Worm (Caenorhabditis elegans): ENCODE results near the gene F55B11.3.

DNA sequence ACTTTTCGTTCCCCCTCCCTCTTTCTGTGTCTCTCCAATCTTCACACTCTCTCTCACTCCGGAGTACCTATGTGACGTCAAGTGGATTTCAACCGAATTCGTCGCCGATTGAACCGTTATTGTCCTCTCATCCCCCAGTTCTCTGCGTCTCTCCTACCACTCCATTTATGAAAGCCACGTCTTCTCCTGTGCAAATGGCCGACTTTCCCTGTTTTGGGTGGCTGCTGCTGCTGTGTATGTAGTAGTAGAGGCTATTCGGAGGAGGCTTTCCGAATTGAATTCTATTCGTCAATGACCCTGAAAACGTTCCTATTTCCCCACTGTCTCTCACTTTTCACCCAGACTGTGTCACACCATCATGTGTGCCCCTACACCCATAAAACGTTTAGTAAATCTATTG lies 32.8 kb upstream of the F55B11.3 start:
- TF ChIP-seq nfya-1 (tag; optimal IDR thresholded peaks at IDR 0.05) (no peak), ceh-24 (tag; optimal IDR thresholded peaks at IDR 0.05) (no peak), pha-4 (tag; optimal IDR thresholded peaks at IDR 0.05) (no peak), ceh-45 (GFP tag; IDR thresholded peaks at IDR 0.05) (no peak), elt-4 (tag; optimal IDR thresholded peaks at IDR 0.05) (no peak), unc-55 (GFP tag; optimal IDR thresholded peaks at IDR 0.05) (no peak), sox-2 (GFP tag; IDR thresholded peaks at IDR 0.05) (no peak; the same call in 1 of the 2 replicates)
